Fruit fly (Drosophila melanogaster) whole organism, adult: ENCODE measurements around the gene Reck.

Source experiments
- CG11617 ChIP-seq: fragments of 200-800 bp; sonication (Bioruptor generic); optimal IDR thresholded peaks from 2 replicates; lab custom pipeline; 2017; ENCODE audit warnings: mild to moderate bottlenecking, missing biosample characterization, missing genetic modification reagents, missing genetic modification characterization
- CG12768 ChIP-seq: fragments of 200-800 bp; sonication (Bioruptor generic); optimal IDR thresholded peaks from 2 replicates; lab custom pipeline; 2017; ENCODE audit warnings: missing biosample characterization, missing genetic modification characterization, mild to moderate bottlenecking, moderate library complexity, missing genetic modification reagents
- CG14711 ChIP-seq: fragments of 200-800 bp; sonication (Bioruptor generic); optimal IDR thresholded peaks from 2 replicates; lab custom pipeline; 2018; ENCODE audit warnings: missing biosample characterization, mild to moderate bottlenecking, missing genetic modification characterization, moderate library complexity
- CG1620 ChIP-seq: fragments of 200-800 bp; sonication (Bioruptor generic); optimal IDR thresholded peaks from 2 replicates; lab custom pipeline; 2016; ENCODE audit warnings: missing biosample characterization, missing genetic modification characterization
- CG33017 ChIP-seq: fragments of 200-800 bp; sonication (Bioruptor generic); optimal IDR thresholded peaks from 2 replicates; lab custom pipeline; 2018; ENCODE audit warnings: missing biosample characterization, mild to moderate bottlenecking, missing genetic modification characterization, moderate library complexity
- CG5204 ChIP-seq: fragments of 200-800 bp; sonication (Bioruptor generic); optimal IDR thresholded peaks from 2 replicates; lab custom pipeline; 2016; ENCODE audit warnings: missing biosample characterization, missing genetic modification characterization
- CG7045 ChIP-seq: fragments of 200-800 bp; sonication (Bioruptor generic); optimal IDR thresholded peaks from 2 replicates; lab custom pipeline; 2017; ENCODE audit warnings: missing biosample characterization, mild to moderate bottlenecking, missing genetic modification characterization
- CG7101 ChIP-seq: fragments of 200-800 bp; sonication (Bioruptor generic); optimal IDR thresholded peaks from 2 replicates; lab custom pipeline; 2018; ENCODE audit warnings: missing biosample characterization, mild to moderate bottlenecking, missing genetic modification characterization, moderate library complexity
- Clk ChIP-seq: fragments of 200-800 bp; sonication (Bioruptor generic); optimal IDR thresholded peaks from 2 replicates; lab custom pipeline; 2017; ENCODE audit warnings: missing biosample characterization, missing genetic modification characterization
- Crg-1 ChIP-seq: fragments of 200-800 bp; sonication (Bioruptor generic); optimal IDR thresholded peaks from 2 replicates; lab custom pipeline; 2016; ENCODE audit warnings: missing biosample characterization, missing genetic modification characterization
- Hr96 ChIP-seq: fragments of 200-800 bp; sonication (Bioruptor generic); optimal IDR thresholded peaks from 2 replicates; lab custom pipeline; 2016; ENCODE audit warnings: missing biosample characterization, missing genetic modification characterization
- Mnt ChIP-seq: fragments of 200-800 bp; sonication (Bioruptor generic); optimal IDR thresholded peaks from 2 replicates; lab custom pipeline; 2016; ENCODE audit warnings: missing biosample characterization, mild to moderate bottlenecking, missing genetic modification characterization
- bab1 ChIP-seq: fragments of 200-800 bp; sonication (Bioruptor generic); optimal IDR thresholded peaks from 3 replicates; lab custom pipeline; 2019; ENCODE audit warnings: missing biosample characterization, mild to moderate bottlenecking, missing genetic modification characterization, moderate library complexity
- cic ChIP-seq: fragments of 200-800 bp; sonication (Bioruptor generic); optimal IDR thresholded peaks from 2 replicates; lab custom pipeline; 2017; ENCODE audit warnings: missing biosample characterization, mild to moderate bottlenecking, missing genetic modification characterization, moderate library complexity
- cnc ChIP-seq, 2 experiments: fragments of >200 bp; optimal IDR thresholded peaks; 2 replicates each; lab custom pipeline; 2017
- kay ChIP-seq: fragments of 200-800 bp; sonication (Bioruptor generic); peaks from one replicate; lab custom pipeline; 2016; ENCODE audit warnings: missing biosample characterization, missing genetic modification characterization, borderline replicate concordance
- ovo ChIP-seq: fragments of 200-800 bp; sonication (Bioruptor generic); optimal IDR thresholded peaks from 2 replicates; lab custom pipeline; 2016; ENCODE audit warnings: missing biosample characterization, missing genetic modification characterization
- pad ChIP-seq: fragments of 200-800 bp; sonication (Bioruptor generic); optimal IDR thresholded peaks from 3 replicates; lab custom pipeline; 2017; ENCODE audit warnings: missing biosample characterization, missing genetic modification characterization, mild to moderate bottlenecking, moderate library complexity, missing genetic modification reagents
- tj ChIP-seq: fragments of 200-800 bp; sonication (Bioruptor generic); optimal IDR thresholded peaks from 3 replicates; lab custom pipeline; 2017; ENCODE audit warnings: missing biosample characterization, mild to moderate bottlenecking, missing genetic modification characterization, moderate library complexity
- toe ChIP-seq: fragments of 200-800 bp; sonication (Bioruptor generic); optimal IDR thresholded peaks from 2 replicates; lab custom pipeline; 2016; ENCODE audit warnings: missing biosample characterization, missing genetic modification characterization

Reck gene

dm6 chr3L:14967691-14968538 lies 45.9 kb downstream of the Reck start:
- TF ChIP-seq CG11617 (GFP tag; lab: Kevin White, UChicago) (no peak), Clk (no peak), ovo (GFP tag; lab: Kevin White, UChicago) (no peak)

dm6 chr3L:14966199-14966858 lies 47.5 kb downstream of the Reck start:
- TF ChIP-seq cnc (optimal IDR thresholded peaks at IDR 0.05; lab: Kevin White, UChicago) = no peak
- no peak for TF ChIP-seq Hr96 (GFP tag; lab: Kevin White, UChicago)

dm6 chr3L:14964862-14965261 lies 49.0 kb downstream of the Reck start:
- no peak for TF ChIP-seq toe (GFP tag; lab: Kevin White, UChicago)
- no peak for TF ChIP-seq Hr96 (GFP tag; lab: Kevin White, UChicago)
- no peak for TF ChIP-seq Crg-1 (GFP tag; lab: Kevin White, UChicago)
- TF ChIP-seq CG14711 (tag; lab: Kevin White, UChicago) = no peak
- TF ChIP-seq Clk = no peak
- no peak for TF ChIP-seq kay
- no peak for TF ChIP-seq cic
- TF ChIP-seq cnc (optimal IDR thresholded peaks at IDR 0.05; lab: Kevin White, UChicago) = no peak
- no peak for TF ChIP-seq CG5204 (GFP tag; lab: Kevin White, UChicago)
- no peak for TF ChIP-seq CG33017 (tag; lab: Kevin White, UChicago)
- TF ChIP-seq CG1620 (GFP tag; lab: Kevin White, UChicago) = no peak

- no peak for TF ChIP-seq ovo (GFP tag; lab: Kevin White, UChicago)
- no peak for TF ChIP-seq CG5204 (GFP tag; lab: Kevin White, UChicago)
- no peak for TF ChIP-seq CG7045 (GFP tag; lab: Kevin White, UChicago)
- no peak for TF ChIP-seq cic
- no peak for TF ChIP-seq bab1 (GFP tag; lab: Kevin White, UChicago)
Measured at dm6 chr3L:14962729-14963128, 51.1 kb downstream of the Reck start.

- no peak for TF ChIP-seq CG12768 (GFP tag; lab: Kevin White, UChicago)
- TF ChIP-seq CG7045 (GFP tag; lab: Kevin White, UChicago) = no peak
- no peak for TF ChIP-seq pad (GFP tag; lab: Kevin White, UChicago)
- no peak for TF ChIP-seq CG11617 (GFP tag; lab: Kevin White, UChicago)
- no peak for TF ChIP-seq CG7101
- TF ChIP-seq kay = no peak
Measured at dm6 chr3L:14961027-14961426, 52.8 kb downstream of the Reck start.

- no peak for TF ChIP-seq Hr96 (GFP tag; lab: Kevin White, UChicago)
- no peak for TF ChIP-seq CG33017 (tag; lab: Kevin White, UChicago)
- no peak for TF ChIP-seq CG5204 (GFP tag; lab: Kevin White, UChicago)
- no peak for TF ChIP-seq CG12768 (GFP tag; lab: Kevin White, UChicago)
- TF ChIP-seq CG7045 (GFP tag; lab: Kevin White, UChicago) = no peak
- no peak for TF ChIP-seq Mnt
- TF ChIP-seq bab1 (GFP tag; lab: Kevin White, UChicago) = no peak
- TF ChIP-seq CG11617 (GFP tag; lab: Kevin White, UChicago) = no peak
- no peak for TF ChIP-seq tj (GFP tag; lab: Kevin White, UChicago)
- no peak for TF ChIP-seq CG7101
- no peak for TF ChIP-seq kay
Measured at dm6 chr3L:14960549-14960948, 53.3 kb downstream of the Reck start.

- TF ChIP-seq CG7101 (no peak), cic (no peak), CG7045 (GFP tag; lab: Kevin White, UChicago) (no peak), Crg-1 (GFP tag; lab: Kevin White, UChicago) (no peak), bab1 (GFP tag; lab: Kevin White, UChicago) (no peak), toe (GFP tag; lab: Kevin White, UChicago) (no peak), CG12768 (GFP tag; lab: Kevin White, UChicago) (no peak), pad (GFP tag; lab: Kevin White, UChicago) (no peak), cnc (optimal IDR thresholded peaks at IDR 0.05; lab: Kevin White, UChicago) (no peak), Mnt (no peak), kay (no peak), Clk (no peak), Hr96 (GFP tag; lab: Kevin White, UChicago) (no peak), ovo (GFP tag; lab: Kevin White, UChicago) (no peak), tj (GFP tag; lab: Kevin White, UChicago) (no peak), CG5204 (GFP tag; lab: Kevin White, UChicago) (no peak), CG1620 (GFP tag; lab: Kevin White, UChicago) (no peak), CG14711 (tag; lab: Kevin White, UChicago) (no peak)
Measured at dm6 chr3L:14958613-14959327, 55.1 kb downstream of the Reck start.
